Fruit fly (Drosophila melanogaster) whole organism, embryonic: ENCODE data around the gene CG5262.

Source experiments
- Atf-2 ChIP-seq: fragments of 200-800 bp; sonication (Bioruptor generic); optimal IDR thresholded peaks from 2 replicates; lab custom pipeline; 2016; ENCODE audit warnings: missing biosample characterization, missing genetic modification characterization
- Atf6 ChIP-seq: fragments of 200-800 bp; sonication (Bioruptor generic); IDR thresholded peaks from 2 replicates; pipeline ENCODE4 v1.3.6; 2022; ENCODE audit warnings: missing biosample characterization, missing genetic modification characterization
- CG11093 ChIP-seq: fragments of 200-800 bp; sonication (Bioruptor generic); IDR thresholded peaks from 3 replicates; pipeline ENCODE4 v1.3.6; 2022; ENCODE audit warnings: missing biosample characterization, missing genetic modification characterization
- CG1233 ChIP-seq: fragments of 200-800 bp; sonication (Bioruptor generic); optimal IDR thresholded peaks from 4 replicates; lab custom pipeline; 2018; ENCODE audit warnings: missing biosample characterization, mild to moderate bottlenecking, missing genetic modification characterization
- CG12769 ChIP-seq: fragments of 200-800 bp; sonication (Bioruptor generic); optimal IDR thresholded peaks from 2 replicates; lab custom pipeline; 2019; ENCODE audit warnings: missing biosample characterization, mild to moderate bottlenecking, missing genetic modification characterization, moderate library complexity
- CG14965 ChIP-seq: fragments of 200-800 bp; sonication (Bioruptor generic); optimal IDR thresholded peaks from 2 replicates; lab custom pipeline; 2016; ENCODE audit warnings: missing biosample characterization, missing genetic modification characterization, borderline replicate concordance
- CG16863 ChIP-seq: fragments of 200-800 bp; sonication (Bioruptor generic); optimal IDR thresholded peaks from 3 replicates; lab custom pipeline; 2016; ENCODE audit warnings: missing biosample characterization, missing genetic modification characterization
- CG17361 ChIP-seq: fragments of 200-800 bp; sonication (Bioruptor generic); IDR thresholded peaks from 3 replicates; pipeline ENCODE4 v1.3.6; 2022; ENCODE audit warnings: missing biosample characterization, missing genetic modification characterization
- CG18262 ChIP-seq: fragments of 200-800 bp; optimal IDR thresholded peaks from 3 replicates; lab custom pipeline; 2019; ENCODE audit warnings: missing biosample characterization, mild to moderate bottlenecking, missing genetic modification characterization, moderate library complexity
- CG2889 ChIP-seq: fragments of 200-800 bp; sonication (Bioruptor generic); IDR thresholded peaks from 3 replicates; pipeline ENCODE4 v1.3.6; 2022; ENCODE audit warnings: missing biosample characterization, missing genetic modification characterization
- CG4404 ChIP-seq: fragments of 200-800 bp; sonication (Bioruptor generic); IDR thresholded peaks from 2 replicates; pipeline ENCODE4 v1.3.6; 2022; ENCODE audit warnings: missing biosample characterization, missing genetic modification characterization
- CG6254 ChIP-seq: fragments of 200-800 bp; sonication (Bioruptor generic); optimal IDR thresholded peaks from 3 replicates; lab custom pipeline; 2017; ENCODE audit warnings: mild to moderate bottlenecking, missing biosample characterization, missing genetic modification reagents, missing genetic modification characterization
- CG6683 ChIP-seq: fragments of 200-800 bp; sonication (Bioruptor generic); optimal IDR thresholded peaks from 2 replicates; lab custom pipeline; 2017; ENCODE audit warnings: missing biosample characterization, mild to moderate bottlenecking, missing genetic modification characterization, missing genetic modification reagents
- CG6813 ChIP-seq: fragments of 200-800 bp; sonication (Bioruptor generic); optimal IDR thresholded peaks from 2 replicates; lab custom pipeline; 2017; ENCODE audit warnings: missing biosample characterization, missing genetic modification characterization, mild to moderate bottlenecking, moderate library complexity, missing genetic modification reagents
- CG7745 ChIP-seq: fragments of 200-800 bp; sonication (Bioruptor generic); optimal IDR thresholded peaks from 2 replicates; lab custom pipeline; 2018; ENCODE audit warnings: missing biosample characterization, mild to moderate bottlenecking, missing genetic modification characterization, moderate library complexity
- CG8944 ChIP-seq: fragments of 200-800 bp; sonication (Bioruptor generic); optimal IDR thresholded peaks from 3 replicates; lab custom pipeline; 2016; ENCODE audit warnings: missing biosample characterization, missing genetic modification characterization
- CG9727 ChIP-seq: fragments of 200-800 bp; sonication (Bioruptor generic); optimal IDR thresholded peaks from 3 replicates; lab custom pipeline; 2017; ENCODE audit warnings: missing biosample characterization, mild to moderate bottlenecking, missing genetic modification characterization
- CG9797 ChIP-seq: fragments of 200-800 bp; sonication (Bioruptor generic); optimal IDR thresholded peaks from 3 replicates; lab custom pipeline; 2018; ENCODE audit warnings: missing biosample characterization, mild to moderate bottlenecking, missing genetic modification characterization
- D19A ChIP-seq: fragments of 200-800 bp; optimal IDR thresholded peaks from 3 replicates; lab custom pipeline; 2019; ENCODE audit warnings: missing biosample characterization, mild to moderate bottlenecking, missing genetic modification characterization, moderate library complexity
- Hmr ChIP-seq: fragments of 200-800 bp; sonication (Bioruptor generic); optimal IDR thresholded peaks from 3 replicates; lab custom pipeline; 2017; ENCODE audit warnings: mild to moderate bottlenecking, missing biosample characterization, missing genetic modification reagents, missing genetic modification characterization
- Jarid2 ChIP-seq: fragments of 200-800 bp; sonication (Bioruptor generic); optimal IDR thresholded peaks from 3 replicates; lab custom pipeline; 2017; ENCODE audit warnings: mild to moderate bottlenecking, missing biosample characterization, missing genetic modification reagents, missing genetic modification characterization
- Lhr ChIP-seq: fragments of 200-800 bp; sonication (Bioruptor generic); optimal IDR thresholded peaks from 3 replicates; lab custom pipeline; 2017; ENCODE audit warnings: mild to moderate bottlenecking, missing biosample characterization, missing genetic modification reagents, missing genetic modification characterization
- Med ChIP-seq: fragments of 200-800 bp; sonication (Bioruptor generic); peaks from one replicate; lab custom pipeline; 2016; ENCODE audit warnings: missing biosample characterization, missing genetic modification characterization, mild to moderate bottlenecking, inconsistent platforms, moderate library complexity
- PHDP ChIP-seq: fragments of 200-800 bp; sonication (Bioruptor generic); optimal IDR thresholded peaks from 3 replicates; lab custom pipeline; 2018; ENCODE audit warnings: missing biosample characterization, mild to moderate bottlenecking, missing genetic modification characterization, moderate library complexity
- Ravus ChIP-seq: fragments of 200-800 bp; sonication (Bioruptor generic); IDR thresholded peaks from 2 replicates; pipeline ENCODE4 v1.3.6; 2022; ENCODE audit warnings: missing biosample characterization, missing genetic modification characterization
- Rx ChIP-seq: fragments of 200-800 bp; sonication (Bioruptor generic); IDR thresholded peaks from 2 replicates; pipeline ENCODE4 v1.3.6; 2022; ENCODE audit warnings: missing biosample characterization, missing genetic modification characterization
- Side ChIP-seq: fragments of 200-800 bp; sonication (Bioruptor generic); optimal IDR thresholded peaks from 2 replicates; lab custom pipeline; 2016; ENCODE audit warnings: missing biosample characterization, missing genetic modification characterization
- TFAM ChIP-seq: fragments of 200-800 bp; sonication (Bioruptor generic); optimal IDR thresholded peaks from 2 replicates; lab custom pipeline; 2017; ENCODE audit warnings: missing biosample characterization, missing genetic modification characterization, inconsistent platforms
- Xrp1 ChIP-seq: fragments of 200-800 bp; sonication (Bioruptor generic); IDR thresholded peaks from 2 replicates; pipeline ENCODE4 v1.3.6; 2022; ENCODE audit warnings: missing biosample characterization, missing genetic modification characterization
- bowl ChIP-seq: fragments of 200-800 bp; sonication (Bioruptor generic); IDR thresholded peaks from 2 replicates; pipeline ENCODE4 v1.3.6; 2022; ENCODE audit warnings: missing biosample characterization, missing genetic modification characterization
- cad ChIP-seq: fragments of >200 bp; optimal IDR thresholded peaks from 2 replicates; lab custom pipeline; 2017; ENCODE audit warnings: missing biosample characterization, missing genetic modification characterization
- cg ChIP-seq: fragments of 200-800 bp; sonication (Bioruptor generic); optimal IDR thresholded peaks from 3 replicates; lab custom pipeline; 2019; ENCODE audit warnings: missing biosample characterization, mild to moderate bottlenecking, missing genetic modification characterization, moderate library complexity
- chm ChIP-seq: fragments of 200-800 bp; sonication (Bioruptor generic); IDR thresholded peaks from 2 replicates; pipeline ENCODE4 v1.3.6; 2022; ENCODE audit warnings: missing biosample characterization, missing genetic modification characterization
- ci ChIP-seq: fragments of 200-800 bp; sonication (Bioruptor generic); IDR thresholded peaks from 3 replicates; pipeline ENCODE4 v1.3.6; 2022; ENCODE audit warnings: missing biosample characterization, missing genetic modification characterization
- corto ChIP-seq: fragments of 200-800 bp; sonication (Bioruptor generic); optimal IDR thresholded peaks from 2 replicates; lab custom pipeline; 2016; ENCODE audit warnings: missing biosample characterization, mild to moderate bottlenecking, missing genetic modification characterization, moderate library complexity
- dmrt11E ChIP-seq: fragments of 200-800 bp; sonication (Bioruptor generic); optimal IDR thresholded peaks from 3 replicates; lab custom pipeline; 2018; ENCODE audit warnings: missing biosample characterization, mild to moderate bottlenecking, missing genetic modification characterization, moderate library complexity
- emc ChIP-seq: fragments of 200-800 bp; sonication (Bioruptor generic); optimal IDR thresholded peaks from 2 replicates; lab custom pipeline; 2016; ENCODE audit warnings: missing biosample characterization, missing genetic modification characterization
- eve ChIP-seq, 2 experiments: fragments of >200 bp; optimal IDR thresholded peaks; 2 replicates each; lab custom pipeline; 2017; ENCODE audit warnings: missing biosample characterization in 2 of 2, missing genetic modification characterization in 2 of 2
- fd96Cb ChIP-seq: fragments of 200-800 bp; sonication (Bioruptor generic); optimal IDR thresholded peaks from 2 replicates; lab custom pipeline; 2018; ENCODE audit warnings: missing biosample characterization, mild to moderate bottlenecking, missing genetic modification characterization, moderate library complexity
- hbn ChIP-seq: fragments of 200-800 bp; sonication (Bioruptor generic); IDR thresholded peaks from 2 replicates; pipeline ENCODE4 v1.3.6; 2022; ENCODE audit warnings: missing biosample characterization, missing genetic modification characterization; ENCODE audit not compliant: partially characterized antibody
- lbe ChIP-seq: fragments of 200-800 bp; sonication (Bioruptor generic); optimal IDR thresholded peaks from 2 replicates; lab custom pipeline; 2016; ENCODE audit warnings: missing biosample characterization, mild to moderate bottlenecking, missing genetic modification characterization
- lov ChIP-seq, 2 experiments: fragments of 200-800 bp in 1 of 2; fragments of >200 bp in 1 of 2; sonication (Bioruptor generic) in 1 of 2; IDR thresholded peaks in 1 of 2; optimal IDR thresholded peaks in 1 of 2; 2 replicates in 1 of 2; 3 replicates in 1 of 2; pipeline versions ENCODE4 v1.3.6 to Lab custom; 2017 to 2022; ENCODE audit warnings: missing biosample characterization in 1 of 2, missing genetic modification characterization in 1 of 2
- luna ChIP-seq: fragments of 200-800 bp; sonication (Bioruptor generic); optimal IDR thresholded peaks from 2 replicates; lab custom pipeline; 2016; ENCODE audit warnings: missing biosample characterization, missing genetic modification characterization
- p53 ChIP-seq: fragments of 200-800 bp; sonication (Bioruptor generic); optimal IDR thresholded peaks from 2 replicates; lab custom pipeline; 2016; ENCODE audit warnings: missing biosample characterization, missing genetic modification characterization
- ranshi ChIP-seq: fragments of 200-800 bp; sonication (Bioruptor generic); IDR thresholded peaks from 2 replicates; pipeline ENCODE4 v1.3.6; 2022; ENCODE audit warnings: missing biosample characterization, missing genetic modification characterization
- row ChIP-seq: fragments of 200-800 bp; sonication (Bioruptor generic); IDR thresholded peaks from 3 replicates; pipeline ENCODE4 v1.3.6; 2022; ENCODE audit warnings: missing biosample characterization, missing genetic modification characterization
- stwl ChIP-seq: fragments of 200-800 bp; sonication (Bioruptor generic); optimal IDR thresholded peaks from 3 replicates; lab custom pipeline; 2018; ENCODE audit warnings: missing biosample characterization, mild to moderate bottlenecking, missing genetic modification characterization, moderate library complexity
- tup ChIP-seq: fragments of 200-800 bp; sonication (Bioruptor generic); optimal IDR thresholded peaks from 2 replicates; lab custom pipeline; 2016; ENCODE audit warnings: missing biosample characterization, mild to moderate bottlenecking, missing genetic modification characterization, moderate library complexity
- tx ChIP-seq: fragments of 200-800 bp; sonication (Bioruptor generic); optimal IDR thresholded peaks from 2 replicates; lab custom pipeline; 2016; ENCODE audit warnings: missing biosample characterization, missing genetic modification characterization

Gene CG5262

DNA sequence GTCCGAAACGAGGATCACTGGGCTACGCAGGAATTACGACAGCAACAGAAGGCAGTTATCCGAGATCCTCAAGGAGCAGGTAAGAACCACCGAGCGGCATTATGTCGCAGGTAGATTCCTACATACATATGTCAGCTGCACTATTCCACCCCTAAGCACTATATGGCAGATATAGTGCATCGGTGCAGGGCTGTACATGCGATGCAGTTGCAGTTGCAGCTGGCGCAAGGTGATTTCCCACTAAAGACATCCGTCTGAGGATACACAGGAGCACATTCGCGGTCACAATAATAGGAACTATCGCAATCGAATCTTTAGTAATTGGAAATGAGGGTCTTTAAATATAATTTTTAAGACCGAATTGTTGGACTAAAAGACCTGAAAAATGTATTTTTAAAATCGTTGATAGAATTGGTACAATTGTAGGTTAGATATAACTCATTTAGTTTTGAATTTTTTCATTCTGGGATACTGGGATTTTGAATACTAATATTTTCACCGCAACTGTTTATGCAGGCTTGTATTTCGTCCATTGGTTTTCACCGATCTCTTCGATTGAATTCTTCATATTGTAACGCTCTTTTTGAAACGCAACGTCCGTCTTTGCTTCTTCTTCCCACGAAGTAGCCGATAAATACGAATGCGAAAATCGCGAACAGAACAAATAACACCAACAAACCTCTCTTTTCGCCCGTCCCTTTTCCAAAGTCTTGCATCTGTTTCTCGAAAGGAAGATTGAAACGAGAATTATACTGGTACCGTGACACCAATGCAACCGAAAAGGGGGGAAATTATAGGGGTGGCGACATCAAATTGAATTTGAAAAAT is 27.4 kb downstream of the CG5262 start (continued):
- TF ChIP-seq Atf6 (GFP tag; lab: Robert Waterston, UW) (no peak), CG12769 (tag; lab: Kevin White, UChicago) (no peak), CG2889 (GFP tag; lab: Robert Waterston, UW) (no peak), Side (no peak), dmrt11E (tag; lab: Kevin White, UChicago) (peak; percentile 86), Atf-2 (GFP tag; lab: Kevin White, UChicago) (no peak), Lhr (GFP tag; lab: Kevin White, UChicago) (peak; percentile 12), Ravus (no peak), stwl (tag; lab: Kevin White, UChicago) (peak; percentile 19), chm (0 out of 2 replicates have a peak, but pooled peaks have one; percentile 15), CG6813 (GFP tag; lab: Kevin White, UChicago) (peak; percentile 15), CG6254 (GFP tag; lab: Kevin White, UChicago) (peak; percentile 37), tup (GFP tag; lab: Kevin White, UChicago) (no peak), cg (GFP tag; lab: Kevin White, UChicago) (no peak), ranshi (GFP tag; lab: Robert Waterston, UW) (no peak), tx (GFP tag; lab: Kevin White, UChicago) (peak; percentile 10), CG9797 (GFP tag; lab: Kevin White, UChicago) (no peak), Xrp1 (peak; percentile 76), Rx (no peak), emc (GFP tag; lab: Kevin White, UChicago) (no peak), lov (optimal IDR thresholded peaks at IDR 0.05; lab: Kevin White, UChicago) (no peak), lov (GFP tag; IDR thresholded peaks at IDR 0.05; lab: Robert Waterston, UW) (0 out of 3 replicates have a peak, but pooled peaks have one; percentile 34), Hmr (no peak), CG17361 (GFP tag; lab: Robert Waterston, UW) (peak; percentile 28; the same call in 1 of the 3 replicates), CG18262 (tag; lab: Kevin White, UChicago) (peak; percentile 72), row (GFP tag; lab: Robert Waterston, UW) (peak; percentile 54), CG16863 (GFP tag; lab: Kevin White, UChicago) (no peak), hbn (GFP tag; lab: Robert Waterston, UW) (no peak), TFAM (GFP tag; lab: Kevin White, UChicago) (no peak), bowl (GFP tag; lab: Robert Waterston, UW) (no peak), CG8944 (GFP tag; lab: Kevin White, UChicago) (no peak), CG4404 (GFP tag; lab: Robert Waterston, UW) (peak; percentile 87), corto (GFP tag; lab: Kevin White, UChicago) (peak; percentile 57), eve (GFP tag; optimal IDR thresholded peaks at IDR 0.05; lab: Kevin White, UChicago) (peak in 1 of 2 experiments; percentile 60), CG11093 (GFP tag; lab: Robert Waterston, UW) (no peak), CG6683 (GFP tag; lab: Kevin White, UChicago) (no peak), Med (GFP tag; lab: Kevin White, UChicago) (peak; percentile 54), Jarid2 (GFP tag; lab: Kevin White, UChicago) (no peak), p53 (no peak), PHDP (tag; lab: Kevin White, UChicago) (no peak), CG14965 (GFP tag; lab: Kevin White, UChicago) (no peak), CG7745 (tag; lab: Kevin White, UChicago) (no peak), D19A (tag; lab: Kevin White, UChicago) (peak; percentile 9), fd96Cb (tag; lab: Kevin White, UChicago) (peak; percentile 12), ci (GFP tag; lab: Robert Waterston, UW) (no peak), CG9727 (GFP tag; lab: Kevin White, UChicago) (peak; percentile 81), cad (peak; percentile 64), luna (no peak), CG1233 (GFP tag; lab: Kevin White, UChicago) (peak; percentile 7), lbe (GFP tag; lab: Kevin White, UChicago) (peak; percentile 54)
